Fruit fly (Drosophila melanogaster): ENCODE measurements around the gene Gr9a.

Gene Gr9a

DNA sequence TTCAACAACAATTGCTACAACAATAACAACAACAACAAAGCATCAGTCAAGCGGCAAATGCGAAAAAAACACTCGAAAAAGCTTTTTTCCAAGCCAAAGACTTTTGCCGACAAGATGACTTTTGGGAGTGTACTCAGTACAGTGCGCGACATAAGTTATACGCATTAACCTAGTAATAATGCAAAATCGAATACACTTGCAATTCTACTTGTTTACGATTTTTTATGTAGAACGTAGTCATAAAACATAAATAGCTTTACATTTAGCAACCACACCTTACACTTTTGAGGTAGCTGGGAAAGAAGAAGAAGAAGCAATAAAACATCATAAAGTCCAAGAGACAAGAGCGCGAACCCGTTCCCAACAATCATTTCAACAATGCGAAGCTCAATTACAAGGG, 43.0 kb downstream of the Gr9a start:
- TF ChIP-seq psq (optimal IDR thresholded peaks at IDR 0.05) (no peak), Sin3A (optimal IDR thresholded peaks at IDR 0.05) (no peak), insv (optimal IDR thresholded peaks at IDR 0.05) (no peak), Myc (optimal IDR thresholded peaks at IDR 0.05) (no peak), h (optimal IDR thresholded peaks at IDR 0.05) (no peak), ttk (optimal IDR thresholded peaks at IDR 0.05) (no peak)

DNA sequence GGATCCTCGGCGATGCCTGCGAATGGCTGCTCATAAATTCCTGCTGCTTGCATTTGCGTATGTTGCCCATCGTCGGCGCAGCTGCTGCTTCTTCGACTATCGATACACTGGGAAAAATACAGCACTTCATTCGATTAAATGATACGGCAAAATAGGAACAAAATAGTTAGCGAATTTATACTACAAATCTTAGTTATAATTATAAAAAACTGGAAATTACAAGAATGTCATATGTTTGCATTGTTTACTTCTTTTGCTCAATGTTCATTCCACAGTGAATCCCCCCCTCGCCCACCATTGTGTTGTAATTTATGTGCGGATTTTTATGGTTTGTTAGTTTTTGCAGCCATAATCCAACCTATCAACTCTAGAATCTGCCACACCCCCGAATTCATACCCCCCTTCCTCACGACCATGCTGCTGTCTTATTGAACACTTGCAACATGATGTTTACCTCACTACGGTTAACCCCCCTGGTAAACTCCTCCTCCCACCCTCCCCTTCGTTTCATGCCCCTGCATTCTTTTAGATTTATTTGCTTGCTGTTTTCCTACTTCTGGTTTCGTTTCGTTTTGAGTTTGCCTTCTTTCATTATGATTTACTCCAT, 44.4 kb downstream of the Gr9a start:
- no peak for TF ChIP-seq Myc (optimal IDR thresholded peaks at IDR 0.05)
- TF ChIP-seq psq (optimal IDR thresholded peaks at IDR 0.05) = no peak
- no peak for TF ChIP-seq ttk (optimal IDR thresholded peaks at IDR 0.05)
- TF ChIP-seq Sin3A (optimal IDR thresholded peaks at IDR 0.05) = no peak
- TF ChIP-seq h (optimal IDR thresholded peaks at IDR 0.05) = no peak
- no peak for TF ChIP-seq insv (optimal IDR thresholded peaks at IDR 0.05)

DNA sequence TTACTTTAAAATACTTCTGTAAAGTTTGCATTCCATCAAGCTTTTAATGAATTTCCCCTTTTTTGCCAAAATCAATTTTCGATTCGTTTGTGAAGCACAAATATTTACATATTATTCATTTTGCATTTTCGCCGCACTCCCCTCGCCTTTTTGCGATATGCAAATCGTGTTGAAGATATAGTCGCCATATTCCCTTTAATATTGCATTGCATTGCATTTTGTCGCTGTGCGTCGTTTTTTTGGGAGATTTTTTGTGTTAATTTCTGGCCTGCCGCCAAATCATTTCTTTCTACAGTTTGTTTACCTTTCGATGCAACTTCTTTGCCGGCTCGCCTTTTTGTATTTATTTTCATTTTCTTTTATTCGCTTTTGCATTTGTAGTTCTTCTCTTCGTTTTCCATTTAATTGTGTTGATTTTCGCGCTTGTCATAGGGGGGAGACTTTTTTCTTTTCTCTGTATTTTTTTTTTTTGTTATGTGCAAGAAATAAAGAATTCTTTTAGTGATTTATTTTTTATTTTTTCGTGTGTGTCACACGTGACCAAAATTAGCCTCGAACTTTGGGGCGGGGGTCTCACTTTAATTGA, 45.2 kb downstream of the Gr9a start:
- TF ChIP-seq ttk (optimal IDR thresholded peaks at IDR 0.05) (no peak), insv (optimal IDR thresholded peaks at IDR 0.05) (no peak), Sin3A (optimal IDR thresholded peaks at IDR 0.05) (no peak), psq (optimal IDR thresholded peaks at IDR 0.05) (no peak), Myc (optimal IDR thresholded peaks at IDR 0.05) (no peak)

DNA sequence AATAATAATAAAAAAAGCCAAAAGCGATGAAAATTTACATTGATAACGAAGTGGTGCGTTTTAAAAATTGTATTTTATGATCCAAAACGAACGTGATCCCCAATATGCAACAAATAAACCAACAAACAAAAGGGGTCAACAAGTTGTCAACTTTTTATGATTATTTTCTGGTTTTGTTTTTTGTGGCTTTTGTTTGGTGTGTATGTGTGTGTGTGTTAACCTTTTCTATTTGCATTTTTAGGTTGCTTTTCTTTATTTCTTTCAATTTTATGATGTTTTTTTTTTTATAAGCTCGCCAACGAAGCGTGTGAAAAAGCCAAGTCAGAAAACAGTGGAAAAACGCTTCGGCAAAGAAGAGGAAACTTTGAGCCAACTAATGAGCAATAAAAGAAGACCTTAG, 46.9 kb downstream of the Gr9a start:
- no peak for TF ChIP-seq h (optimal IDR thresholded peaks at IDR 0.05)
- TF ChIP-seq psq (optimal IDR thresholded peaks at IDR 0.05) = no peak
- no peak for TF ChIP-seq insv (optimal IDR thresholded peaks at IDR 0.05)
- TF ChIP-seq Myc (optimal IDR thresholded peaks at IDR 0.05) = no peak
- TF ChIP-seq Sin3A (optimal IDR thresholded peaks at IDR 0.05) = no peak
- TF ChIP-seq ttk (optimal IDR thresholded peaks at IDR 0.05) = no peak

DNA sequence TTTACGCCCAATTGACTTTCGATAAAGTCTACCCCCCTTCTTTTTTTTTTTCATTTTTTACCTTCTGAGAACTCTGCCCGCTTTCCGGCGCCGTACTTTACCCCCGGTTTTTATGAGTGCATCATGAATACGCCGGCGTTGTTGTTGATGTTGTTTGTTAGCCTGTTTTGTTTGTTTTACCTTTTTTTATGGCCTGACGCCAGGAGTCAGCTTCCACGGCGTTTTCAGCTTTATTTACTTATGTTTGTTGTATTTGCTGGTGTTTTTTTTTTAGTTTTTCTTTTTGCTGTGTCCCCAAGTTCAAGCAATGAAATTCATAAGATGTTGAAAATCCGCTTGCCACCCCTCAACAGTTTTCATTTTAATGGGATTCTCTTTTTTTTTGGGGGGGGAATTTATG, 49.5 kb downstream of the Gr9a start:
- TF ChIP-seq psq (optimal IDR thresholded peaks at IDR 0.05) (no peak), insv (optimal IDR thresholded peaks at IDR 0.05) (no peak), Sin3A (optimal IDR thresholded peaks at IDR 0.05) (no peak), ttk (optimal IDR thresholded peaks at IDR 0.05) (no peak), Myc (optimal IDR thresholded peaks at IDR 0.05) (no peak), h (optimal IDR thresholded peaks at IDR 0.05) (no peak)

All from Kc167 (cell line).